Worm (Caenorhabditis elegans) whole organism, early embryonic: ENCODE measurements around the gene K08E7.5.

Source experiments
- B0310.2 ChIP-seq: sonication (generic microtip); optimal IDR thresholded peaks from 2 replicates; lab custom pipeline; 2016; ENCODE audit warnings: mild to moderate bottlenecking, missing genetic modification characterization, missing compliant biosample characterization
- F13C5.2 ChIP-seq: sonication (generic microtip); optimal IDR thresholded peaks from 2 replicates; lab custom pipeline; 2017; ENCODE audit warnings: mild to moderate bottlenecking, missing genetic modification characterization, inconsistent platforms, missing compliant biosample characterization
- aly-1 ChIP-seq: sonication (generic microtip); optimal IDR thresholded peaks from 2 replicates; lab custom pipeline; 2016; ENCODE audit warnings: missing genetic modification characterization, missing compliant biosample characterization
- ama-1 ChIP-seq: fragments of 150-350 bp; optimal IDR thresholded peaks from 2 replicates; lab custom pipeline; 2014
- ceh-13 ChIP-seq: fragments of 200-800 bp; sonication (Bioruptor generic); optimal IDR thresholded peaks from 2 replicates; lab custom pipeline; 2018; ENCODE audit warnings: mild to moderate bottlenecking, missing genetic modification characterization, missing compliant biosample characterization
- ceh-36 ChIP-seq: sonication (generic microtip); optimal IDR thresholded peaks from 2 replicates; lab custom pipeline; 2016; ENCODE audit warnings: missing genetic modification characterization, inconsistent platforms, missing compliant biosample characterization
- ets-7 ChIP-seq: sonication (generic microtip); optimal IDR thresholded peaks from 2 replicates; lab custom pipeline; 2016; ENCODE audit warnings: missing genotype, missing genetic modification characterization, missing compliant biosample characterization
- flt-1 ChIP-seq: fragments of 200-800 bp; sonication (Bioruptor generic); IDR thresholded peaks from 2 replicates; pipeline ENCODE4 v1.3.6; 2022; ENCODE audit warnings: missing genetic modification characterization, missing compliant biosample characterization
- hmbx-1 ChIP-seq: sonication (generic microtip); optimal IDR thresholded peaks from 2 replicates; lab custom pipeline; 2016; ENCODE audit warnings: mild to moderate bottlenecking, missing genetic modification characterization, missing compliant biosample characterization
- hmg-4 ChIP-seq: fragments of 200-800 bp; sonication (Bioruptor generic); optimal IDR thresholded peaks from 2 replicates; lab custom pipeline; 2018; ENCODE audit warnings: mild to moderate bottlenecking, missing genetic modification characterization, missing compliant biosample characterization
- hnd-1 ChIP-seq: sonication (generic microtip); optimal IDR thresholded peaks from 2 replicates; lab custom pipeline; 2016; ENCODE audit warnings: missing genetic modification characterization, missing compliant biosample characterization
- pes-1 ChIP-seq: fragments of 200-800 bp; sonication (Bioruptor generic); IDR thresholded peaks from 2 replicates; pipeline ENCODE4 v1.3.6; 2022; ENCODE audit warnings: missing genetic modification reagents, missing genetic modification characterization, missing compliant biosample characterization
- scrt-1 ChIP-seq: fragments of 200-800 bp; sonication (Bioruptor generic); IDR thresholded peaks from 2 replicates; pipeline ENCODE4 v1.3.6; 2022; ENCODE audit warnings: missing genetic modification characterization, missing compliant biosample characterization
- sea-1 ChIP-seq: fragments of 200-800 bp; sonication (Bioruptor generic); conservative IDR thresholded peaks from 2 replicates; pipeline ENCODE4 v1.3.6; 2022; ENCODE audit warnings: missing genetic modification characterization, missing compliant biosample characterization
- tbx-11 ChIP-seq: fragments of 200-800 bp; sonication (Bioruptor generic); IDR thresholded peaks from 2 replicates; pipeline ENCODE4 v1.3.6; 2022; ENCODE audit warnings: missing genetic modification characterization, missing compliant biosample characterization
- tbx-37 ChIP-seq: fragments of 200-800 bp; sonication (Bioruptor generic); conservative IDR thresholded peaks from 2 replicates; pipeline ENCODE4 v1.3.6; 2022; ENCODE audit warnings: missing genetic modification reagents, missing genetic modification characterization, missing compliant biosample characterization
- tra-4 ChIP-seq: sonication (generic microtip); optimal IDR thresholded peaks from 2 replicates; lab custom pipeline; 2017; ENCODE audit warnings: missing genetic modification characterization, missing compliant biosample characterization

Gene K08E7.5

DNA sequence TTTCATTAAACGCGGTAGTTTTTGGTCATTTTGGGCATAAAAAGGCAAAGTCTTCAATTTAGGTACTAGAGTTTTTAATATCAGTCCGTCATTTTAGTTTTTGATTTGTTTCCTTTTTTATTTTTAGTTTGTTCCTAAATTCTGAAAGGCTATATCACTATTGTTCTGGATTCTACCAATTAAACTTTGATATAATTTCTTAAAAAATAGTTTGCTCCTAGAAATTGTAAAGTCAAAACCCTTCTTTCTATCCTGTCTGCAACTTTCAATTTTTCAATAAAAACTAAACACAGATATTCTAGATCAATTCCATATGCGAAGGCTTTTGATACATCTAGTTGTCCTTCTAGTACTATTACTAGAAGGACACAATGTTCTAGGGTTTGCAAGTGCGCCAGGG lies at the start of gene K08E7.5:
Gene K08E7.5, plus strand, starts transcription at position 301 of the 400 bp plus-strand sequence.
- TF ChIP-seq ceh-13 (no peak), ama-1 (no peak), B0310.2 (tag; lab: Kevin White, UChicago) (no peak), scrt-1 (GFP tag; lab: Robert Waterston, UW) (no peak), aly-1 (no peak), pes-1 (GFP tag; lab: Robert Waterston, UW) (no peak), tra-4 (tag; lab: Kevin White, UChicago) (no peak), ets-7 (tag; lab: Kevin White, UChicago) (no peak), hmg-4 (GFP tag; lab: Kevin White, UChicago) (no peak), sea-1 (GFP tag; lab: Robert Waterston, UW) (no peak), hmbx-1 (tag; lab: Kevin White, UChicago) (no peak), ceh-36 (tag; lab: Kevin White, UChicago) (no peak), flt-1 (GFP tag; lab: Robert Waterston, UW) (no peak), tbx-37 (GFP tag; lab: Robert Waterston, UW) (no peak), F13C5.2 (tag; lab: Kevin White, UChicago) (no peak), tbx-11 (GFP tag; lab: Robert Waterston, UW) (no peak), hnd-1 (tag; lab: Kevin White, UChicago) (no peak)

DNA sequence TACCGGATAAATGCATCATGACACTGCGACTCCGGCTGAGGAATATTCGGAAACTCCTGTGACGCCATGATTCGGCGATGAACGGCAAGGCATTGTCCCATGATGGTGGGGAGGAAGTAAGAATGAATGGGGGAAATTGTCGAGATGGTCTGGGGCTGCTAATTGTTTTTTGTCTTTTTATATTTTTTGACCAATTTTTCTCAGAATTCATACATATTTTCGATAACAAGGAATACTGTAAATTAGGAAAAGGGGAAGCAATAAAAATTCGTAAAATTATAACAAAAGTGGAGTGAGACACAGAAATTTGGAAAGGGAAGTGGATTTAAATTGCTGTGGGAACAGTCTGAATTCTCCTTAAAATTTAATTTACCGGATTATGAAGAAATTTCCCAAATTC lies 47.8 kb upstream of the K08E7.5 start, which contains the start of gene eak-4:
Gene eak-4, minus strand, starts transcription at position 101 of the 400 bp plus-strand sequence.
- TF ChIP-seq F13C5.2 (tag; lab: Kevin White, UChicago) = no peak
- no peak for TF ChIP-seq hnd-1 (tag; lab: Kevin White, UChicago)
- TF ChIP-seq pes-1 (GFP tag; lab: Robert Waterston, UW) = no peak
- no peak for TF ChIP-seq ama-1
- TF ChIP-seq tbx-11 (GFP tag; lab: Robert Waterston, UW) = no peak
- TF ChIP-seq tra-4 (tag; lab: Kevin White, UChicago) = no peak
- no peak for TF ChIP-seq ceh-36 (tag; lab: Kevin White, UChicago)
- no peak for TF ChIP-seq hmbx-1 (tag; lab: Kevin White, UChicago)
- TF ChIP-seq tbx-37 (GFP tag; lab: Robert Waterston, UW) = no peak
- no peak for TF ChIP-seq ets-7 (tag; lab: Kevin White, UChicago)
- TF ChIP-seq hmg-4 (GFP tag; lab: Kevin White, UChicago) = no peak
- no peak for TF ChIP-seq flt-1 (GFP tag; lab: Robert Waterston, UW)
- no peak for TF ChIP-seq B0310.2 (tag; lab: Kevin White, UChicago)
- no peak for TF ChIP-seq scrt-1 (GFP tag; lab: Robert Waterston, UW)
- no peak for TF ChIP-seq ceh-13
- no peak for TF ChIP-seq sea-1 (GFP tag; lab: Robert Waterston, UW)
- TF ChIP-seq aly-1 = no peak

ce11 chrIV:12527217-12527616 lies 46.0 kb upstream of the K08E7.5 start, which contains the start of gene F53B2.8:
F53B2.8 (minus strand) TSS chrIV:12527396.
- TF ChIP-seq sea-1 (GFP tag; lab: Robert Waterston, UW) (no peak), ceh-36 (tag; lab: Kevin White, UChicago) (no peak), hmbx-1 (tag; lab: Kevin White, UChicago) (no peak), flt-1 (GFP tag; lab: Robert Waterston, UW) (no peak), aly-1 (no peak), ama-1 (no peak), ets-7 (tag; lab: Kevin White, UChicago) (no peak), scrt-1 (GFP tag; lab: Robert Waterston, UW) (no peak), hmg-4 (GFP tag; lab: Kevin White, UChicago) (no peak), F13C5.2 (tag; lab: Kevin White, UChicago) (no peak), B0310.2 (tag; lab: Kevin White, UChicago) (no peak), tbx-11 (GFP tag; lab: Robert Waterston, UW) (no peak), tra-4 (tag; lab: Kevin White, UChicago) (no peak)

- no peak for TF ChIP-seq B0310.2 (tag; lab: Kevin White, UChicago)
- no peak for TF ChIP-seq ceh-13
- no peak for TF ChIP-seq scrt-1 (GFP tag; lab: Robert Waterston, UW)
- no peak for TF ChIP-seq sea-1 (GFP tag; lab: Robert Waterston, UW)
- no peak for TF ChIP-seq tbx-37 (GFP tag; lab: Robert Waterston, UW)
- TF ChIP-seq hnd-1 (tag; lab: Kevin White, UChicago) = no peak
- TF ChIP-seq tbx-11 (GFP tag; lab: Robert Waterston, UW) = no peak
- no peak for TF ChIP-seq tra-4 (tag; lab: Kevin White, UChicago)
- TF ChIP-seq hmg-4 (GFP tag; lab: Kevin White, UChicago) = no peak
- TF ChIP-seq pes-1 (GFP tag; lab: Robert Waterston, UW) = no peak
Observed at ce11 chrIV:12531047-12531446, 42.1 kb upstream of the K08E7.5 start, which contains the start of gene F53B2.5. F53B2.5 (minus strand) TSS chrIV:12531147.

ce11 chrIV:12531464-12531863 lies 41.7 kb upstream of the K08E7.5 start:
- TF ChIP-seq sea-1 (GFP tag; lab: Robert Waterston, UW) = no peak
- no peak for TF ChIP-seq flt-1 (GFP tag; lab: Robert Waterston, UW)
- no peak for TF ChIP-seq ceh-36 (tag; lab: Kevin White, UChicago)
- TF ChIP-seq hnd-1 (tag; lab: Kevin White, UChicago) = no peak
- no peak for TF ChIP-seq F13C5.2 (tag; lab: Kevin White, UChicago)
- TF ChIP-seq hmbx-1 (tag; lab: Kevin White, UChicago) = no peak
- TF ChIP-seq aly-1 = no peak

DNA sequence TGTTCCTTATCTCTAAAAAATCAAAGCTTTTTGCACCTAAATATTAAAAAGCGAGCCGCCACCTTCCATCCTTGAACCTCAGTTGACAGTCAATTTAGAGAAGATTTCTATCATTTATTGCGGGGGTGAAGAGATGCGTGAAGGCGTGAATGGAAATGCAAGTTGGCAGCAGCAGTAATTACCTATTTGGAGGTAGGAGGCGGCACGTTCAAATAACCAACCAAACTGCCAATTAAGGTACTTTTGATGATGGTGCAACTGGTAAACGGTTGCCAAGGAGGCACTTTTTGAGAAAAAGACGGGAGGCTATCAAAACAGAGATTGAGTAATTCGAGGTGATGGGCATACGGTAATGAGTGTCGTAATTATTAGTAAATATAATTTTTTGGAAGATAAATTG lies 36.8 kb upstream of the K08E7.5 start:
- TF ChIP-seq ama-1 = no peak
- no peak for TF ChIP-seq scrt-1 (GFP tag; lab: Robert Waterston, UW)
- no peak for TF ChIP-seq ceh-13

DNA sequence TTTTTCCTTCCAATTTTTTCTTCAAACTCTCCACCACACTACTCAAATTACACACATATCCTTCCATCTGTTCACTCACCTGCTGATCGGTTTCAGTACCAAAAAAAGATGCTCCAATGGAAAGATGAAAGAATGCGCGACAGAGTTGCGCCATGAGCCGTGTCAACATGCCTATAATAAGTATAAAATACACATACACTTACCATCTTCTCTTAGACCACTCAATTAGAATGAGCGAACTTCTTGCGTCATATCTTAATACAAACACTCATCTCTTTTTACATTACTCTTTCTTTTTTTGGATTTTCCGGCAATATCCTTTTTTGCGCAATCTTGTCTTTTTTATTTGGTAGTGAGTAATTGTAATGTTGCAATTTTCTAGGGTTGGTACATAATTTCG lies 35.5 kb upstream of the K08E7.5 start:
- no peak for TF ChIP-seq F13C5.2 (tag; lab: Kevin White, UChicago)
- TF ChIP-seq sea-1 (GFP tag; lab: Robert Waterston, UW) = no peak
- TF ChIP-seq tbx-11 (GFP tag; lab: Robert Waterston, UW) = no peak
